Worm (Caenorhabditis elegans) whole organism, late embryonic: Measurements from ENCODE around the gene rbm-17.

Experiments
- C38D4.7 ChIP-seq: fragments of 200-800 bp; sonication (Bioruptor generic); optimal IDR thresholded peaks from 2 replicates; lab custom pipeline; 2018; ENCODE audit warnings: mild to moderate bottlenecking, missing genetic modification characterization, moderate library complexity, missing compliant biosample characterization
- F13H6.1 ChIP-seq: sonication (generic microtip); optimal IDR thresholded peaks from 2 replicates; lab custom pipeline; 2016; ENCODE audit warnings: missing genetic modification characterization, missing compliant biosample characterization
- K09A11.1 ChIP-seq: sonication (generic microtip); optimal IDR thresholded peaks from 2 replicates; lab custom pipeline; 2017; ENCODE audit warnings: antibody characterized with exemption, mild to moderate bottlenecking, missing genetic modification characterization, missing compliant biosample characterization; ENCODE audit not compliant: insufficient read depth
- T23F11.4 ChIP-seq: fragments of 200-800 bp; sonication (Bioruptor generic); optimal IDR thresholded peaks from 2 replicates; lab custom pipeline; 2018; ENCODE audit warnings: mild to moderate bottlenecking, missing genetic modification characterization, missing compliant biosample characterization
- ahr-1 ChIP-seq: sonication (generic microtip); optimal IDR thresholded peaks from 2 replicates; lab custom pipeline; 2016; ENCODE audit warnings: missing genetic modification characterization, missing compliant biosample characterization
- ama-1 ChIP-seq: fragments of 150-350 bp; optimal IDR thresholded peaks from 2 replicates; lab custom pipeline; 2014
- ceh-14 ChIP-seq: sonication (generic microtip); optimal IDR thresholded peaks from 2 replicates; lab custom pipeline; 2016; ENCODE audit warnings: missing genotype, missing genetic modification characterization, missing compliant biosample characterization
- ceh-19 ChIP-seq: fragments of 200-800 bp; sonication (Bioruptor generic); optimal IDR thresholded peaks from 2 replicates; lab custom pipeline; 2018; ENCODE audit warnings: mild to moderate bottlenecking, missing genetic modification characterization, missing compliant biosample characterization
- ceh-22 ChIP-seq: sonication (generic microtip); optimal IDR thresholded peaks from 2 replicates; lab custom pipeline; 2017; ENCODE audit warnings: missing biosample characterization, missing genetic modification characterization
- ceh-48 ChIP-seq: sonication (generic microtip); optimal IDR thresholded peaks from 2 replicates; lab custom pipeline; 2016; ENCODE audit warnings: missing genetic modification characterization, inconsistent platforms, missing compliant biosample characterization
- ceh-9 ChIP-seq: sonication (generic microtip); optimal IDR thresholded peaks from 2 replicates; lab custom pipeline; 2016; ENCODE audit warnings: mild to moderate bottlenecking, missing genetic modification characterization, inconsistent platforms, missing compliant biosample characterization
- dve-1 ChIP-seq: sonication (generic microtip); optimal IDR thresholded peaks from 2 replicates; lab custom pipeline; 2017; ENCODE audit warnings: antibody characterized with exemption, mild to moderate bottlenecking, missing genetic modification characterization, missing compliant biosample characterization
- elt-2 ChIP-seq: sonication (generic microtip); optimal IDR thresholded peaks from 2 replicates; lab custom pipeline; 2016; ENCODE audit warnings: missing genetic modification reagents, missing genetic modification characterization, missing compliant biosample characterization
- eyg-1 ChIP-seq: sonication (generic microtip); optimal IDR thresholded peaks from 2 replicates; lab custom pipeline; 2016; ENCODE audit warnings: missing genotype, missing genetic modification characterization, missing compliant biosample characterization
- fkh-10 ChIP-seq: fragments of 150-350 bp; optimal IDR thresholded peaks from 2 replicates; lab custom pipeline; 2014; ENCODE audit warnings: missing biosample characterization, missing genetic modification reagents, missing genetic modification characterization
- gmeb-2 ChIP-seq: sonication (generic microtip); optimal IDR thresholded peaks from 2 replicates; lab custom pipeline; 2016; ENCODE audit warnings: missing genetic modification characterization, inconsistent platforms, missing compliant biosample characterization
- hlh-13 ChIP-seq: fragments of 200-800 bp; sonication (Bioruptor generic); optimal IDR thresholded peaks from 2 replicates; lab custom pipeline; 2018; ENCODE audit warnings: mild to moderate bottlenecking, missing genetic modification characterization, missing compliant biosample characterization
- hlh-15 ChIP-seq: sonication (generic microtip); optimal IDR thresholded peaks from 2 replicates; lab custom pipeline; 2016; ENCODE audit warnings: missing genetic modification characterization, missing compliant biosample characterization
- hlh-30 ChIP-seq: sonication (generic microtip); optimal IDR thresholded peaks from 2 replicates; lab custom pipeline; 2017; ENCODE audit warnings: antibody characterized with exemption, missing genetic modification characterization, missing compliant biosample characterization; ENCODE audit not compliant: insufficient read depth
- hlh-6 ChIP-seq: sonication (generic microtip); optimal IDR thresholded peaks from 2 replicates; lab custom pipeline; 2016; ENCODE audit warnings: missing genotype, missing genetic modification characterization, missing compliant biosample characterization
- hlh-8 ChIP-seq: sonication (generic microtip); optimal IDR thresholded peaks from 2 replicates; lab custom pipeline; 2016; ENCODE audit warnings: missing genotype, missing genetic modification characterization, missing compliant biosample characterization
- madf-2 ChIP-seq: sonication (generic microtip); optimal IDR thresholded peaks from 2 replicates; lab custom pipeline; 2017; ENCODE audit warnings: missing genetic modification characterization, missing compliant biosample characterization
- nfya-1 ChIP-seq: sonication (generic microtip); optimal IDR thresholded peaks from 2 replicates; lab custom pipeline; 2017; ENCODE audit warnings: missing genetic modification characterization, mild to moderate bottlenecking, missing compliant biosample characterization, antibody characterized with exemption, moderate library complexity
- nhr-11 ChIP-seq: fragments of 150-350 bp; optimal IDR thresholded peaks from 2 replicates; lab custom pipeline; 2014; ENCODE audit warnings: missing biosample characterization, missing genetic modification characterization
- nhr-232 ChIP-seq: sonication (generic microtip); optimal IDR thresholded peaks from 2 replicates; lab custom pipeline; 2016; ENCODE audit warnings: missing genetic modification characterization, missing compliant biosample characterization
- odd-2 ChIP-seq: sonication (generic microtip); optimal IDR thresholded peaks from 2 replicates; lab custom pipeline; 2017; ENCODE audit warnings: antibody characterized with exemption, mild to moderate bottlenecking, missing genetic modification characterization, missing compliant biosample characterization
- pag-3 ChIP-seq: sonication (generic microtip); optimal IDR thresholded peaks from 2 replicates; lab custom pipeline; 2016; ENCODE audit warnings: missing compliant biosample characterization, missing genetic modification characterization, borderline replicate concordance
- pat-9 ChIP-seq: fragments of 200-800 bp; sonication (Bioruptor generic); optimal IDR thresholded peaks from 2 replicates; lab custom pipeline; 2018; ENCODE audit warnings: mild to moderate bottlenecking, missing genetic modification characterization, moderate library complexity, missing compliant biosample characterization
- pha-4 ChIP-seq: fragments of 150-350 bp; optimal IDR thresholded peaks from 2 replicates; lab custom pipeline; 2018; ENCODE audit warnings: missing biosample characterization, missing genetic modification reagents, missing genetic modification characterization
- pros-1 ChIP-seq: fragments of 150-350 bp; optimal IDR thresholded peaks from 2 replicates; lab custom pipeline; 2014; ENCODE audit warnings: missing biosample characterization, missing genetic modification reagents, missing genetic modification characterization
- ref-2 ChIP-seq: sonication (generic microtip); optimal IDR thresholded peaks from 2 replicates; lab custom pipeline; 2016; ENCODE audit warnings: missing genetic modification characterization, missing compliant biosample characterization
- tbx-2 ChIP-seq: sonication (generic microtip); optimal IDR thresholded peaks from 2 replicates; lab custom pipeline; 2016; ENCODE audit warnings: missing genetic modification characterization, missing compliant biosample characterization
- unc-3 ChIP-seq, 2 experiments: fragments of 200-800 bp in 1 of 2; sonication (Bioruptor generic) in 1 of 2; sonication (generic microtip) in 1 of 2; conservative IDR thresholded peaks in 1 of 2; optimal IDR thresholded peaks in 1 of 2; 2 replicates each; pipeline versions ENCODE4 v1.3.6 to Lab custom; 2016 to 2022; ENCODE audit warnings: missing compliant biosample characterization in 2 of 2, missing genetic modification characterization in 2 of 2, missing genetic modification reagents in 1 of 2
- unc-42 ChIP-seq: sonication (generic microtip); optimal IDR thresholded peaks from 2 replicates; lab custom pipeline; 2016; ENCODE audit warnings: missing genotype, missing genetic modification characterization, missing compliant biosample characterization
- unc-55 ChIP-seq: sonication (generic microtip); optimal IDR thresholded peaks from 2 replicates; lab custom pipeline; 2017; ENCODE audit warnings: missing biosample characterization, missing genetic modification reagents, missing genetic modification characterization
- zip-5 ChIP-seq: sonication (generic microtip); optimal IDR thresholded peaks from 2 replicates; lab custom pipeline; 2016; ENCODE audit warnings: missing genetic modification characterization, missing compliant biosample characterization

rbm-17 gene

ce11 chrIV:11620909-11621308 lies 17.2 kb upstream of the rbm-17 start, which contains the start of gene dsl-5:
TSS of gene dsl-5 (minus strand) at chrIV:11621009.
- TF ChIP-seq K09A11.1 (tag; lab: Kevin White, UChicago): no peak
- no peak for TF ChIP-seq ama-1 (lab: Kevin White, UChicago)
- TF ChIP-seq ceh-9 (tag; lab: Kevin White, UChicago): no peak
- no peak for TF ChIP-seq nhr-232 (tag; lab: Kevin White, UChicago)
- TF ChIP-seq pha-4: no peak
- no peak for TF ChIP-seq ceh-48 (tag; lab: Kevin White, UChicago)
- TF ChIP-seq odd-2 (tag; lab: Kevin White, UChicago): no peak
- no peak for TF ChIP-seq ceh-22
- TF ChIP-seq tbx-2 (tag; lab: Kevin White, UChicago): no peak
- TF ChIP-seq hlh-13 (GFP tag; lab: Kevin White, UChicago): no peak
- TF ChIP-seq hlh-8 (tag; lab: Kevin White, UChicago): no peak
- no peak for TF ChIP-seq hlh-15 (tag; lab: Kevin White, UChicago)
- TF ChIP-seq elt-2 (tag; lab: Kevin White, UChicago): no peak
- TF ChIP-seq T23F11.4 (GFP tag; lab: Kevin White, UChicago): no peak

ce11 chrIV:11622336-11622735 lies 15.8 kb upstream of the rbm-17 start:
- TF ChIP-seq hlh-30 (tag; lab: Kevin White, UChicago) (no peak), ahr-1 (no peak), hlh-8 (tag; lab: Kevin White, UChicago) (no peak), T23F11.4 (GFP tag; lab: Kevin White, UChicago) (no peak), unc-3 (GFP tag; conservative IDR thresholded peaks at IDR 0.05; lab: Robert Waterston, UW) (no peak), unc-3 (tag; optimal IDR thresholded peaks at IDR 0.05; lab: Kevin White, UChicago) (no peak), eyg-1 (no peak), pros-1 (tag; lab: Kevin White, UChicago) (no peak), pat-9 (tag; lab: Kevin White, UChicago) (no peak), ceh-14 (tag; lab: Kevin White, UChicago) (no peak), ceh-19 (no peak), nhr-232 (tag; lab: Kevin White, UChicago) (no peak), fkh-10 (GFP tag; lab: Kevin White, UChicago) (no peak)

- TF ChIP-seq fkh-10 (GFP tag; lab: Kevin White, UChicago): no peak
- TF ChIP-seq ama-1 (lab: Kevin White, UChicago): no peak
- no peak for TF ChIP-seq hlh-8 (tag; lab: Kevin White, UChicago)
- no peak for TF ChIP-seq zip-5 (tag; lab: Kevin White, UChicago)
- no peak for TF ChIP-seq unc-55 (GFP tag; lab: Kevin White, UChicago)
- no peak for TF ChIP-seq ref-2
- TF ChIP-seq hlh-6: no peak
- TF ChIP-seq nfya-1 (tag; lab: Kevin White, UChicago): no peak
- no peak for TF ChIP-seq unc-42 (tag; lab: Kevin White, UChicago)
- TF ChIP-seq C38D4.7 (GFP tag; lab: Kevin White, UChicago): no peak
- TF ChIP-seq nhr-11: no peak
- no peak for TF ChIP-seq gmeb-2 (tag; lab: Kevin White, UChicago)
- TF ChIP-seq F13H6.1 (tag; lab: Kevin White, UChicago): no peak
- TF ChIP-seq nhr-232 (tag; lab: Kevin White, UChicago): no peak
- TF ChIP-seq madf-2: no peak
- TF ChIP-seq pag-3 (tag; lab: Kevin White, UChicago): no peak
- no peak for TF ChIP-seq dve-1 (tag; lab: Kevin White, UChicago)
- no peak for TF ChIP-seq tbx-2 (tag; lab: Kevin White, UChicago)
Observed at ce11 chrIV:11623060-11623459, 15.1 kb upstream of the rbm-17 start, which contains the start of gene lys-4. TSS of gene lys-4 (minus strand) at chrIV:11623174.
